Fruit fly (Drosophila melanogaster) whole organism, embryonic: Measurements from ENCODE around the gene CG10063.

Experiments
- CG13624 ChIP-seq: fragments of 200-800 bp; sonication (Bioruptor generic); optimal IDR thresholded peaks from 2 replicates; lab custom pipeline; 2016; ENCODE audit warnings: missing biosample characterization, missing genetic modification characterization
- CG14050 ChIP-seq: fragments of 200-800 bp; sonication (Bioruptor generic); IDR thresholded peaks from 3 replicates; pipeline ENCODE4 v1.3.6; 2022; ENCODE audit warnings: missing biosample characterization, missing genetic modification characterization
- CG15696 ChIP-seq: fragments of 200-800 bp; sonication (Bioruptor generic); optimal IDR thresholded peaks from 2 replicates; lab custom pipeline; 2019; ENCODE audit warnings: missing biosample characterization, mild to moderate bottlenecking, missing genetic modification characterization, moderate library complexity
- CG16779 ChIP-seq: fragments of 200-800 bp; sonication (Bioruptor generic); IDR thresholded peaks from 2 replicates; pipeline ENCODE4 v1.3.6; 2022; ENCODE audit warnings: missing biosample characterization, missing genetic modification characterization
- CG16813 ChIP-seq: fragments of 200-800 bp; sonication (Bioruptor generic); IDR thresholded peaks from 3 replicates; pipeline ENCODE4 v1.3.6; 2022; ENCODE audit warnings: missing biosample characterization, missing genetic modification characterization; ENCODE audit not compliant: partially characterized antibody
- CG17359 ChIP-seq: fragments of 200-800 bp; sonication (Bioruptor generic); optimal IDR thresholded peaks from 3 replicates; lab custom pipeline; 2018; ENCODE audit warnings: missing biosample characterization, mild to moderate bottlenecking, missing genetic modification characterization, moderate library complexity
- CG17912 ChIP-seq: fragments of 200-800 bp; sonication (Bioruptor generic); optimal IDR thresholded peaks from 2 replicates; lab custom pipeline; 2018; ENCODE audit warnings: missing biosample characterization, mild to moderate bottlenecking, missing genetic modification characterization
- CG2129 ChIP-seq: fragments of 200-800 bp; sonication (Bioruptor generic); IDR thresholded peaks from 2 replicates; pipeline ENCODE4 v1.3.6; 2022; ENCODE audit warnings: missing biosample characterization, missing genetic modification characterization; ENCODE audit not compliant: partially characterized antibody
- CG2202 ChIP-seq: fragments of 200-800 bp; sonication (Bioruptor generic); optimal IDR thresholded peaks from 2 replicates; lab custom pipeline; 2018; ENCODE audit warnings: missing biosample characterization, mild to moderate bottlenecking, missing genetic modification characterization
- CG34224 ChIP-seq: fragments of 200-800 bp; sonication (Bioruptor generic); IDR thresholded peaks from 3 replicates; pipeline ENCODE4 v1.3.6; 2022; ENCODE audit warnings: missing biosample characterization, missing genetic modification characterization; ENCODE audit not compliant: partially characterized antibody
- CG6854 ChIP-seq: fragments of 200-800 bp; sonication (Bioruptor generic); optimal IDR thresholded peaks from 3 replicates; lab custom pipeline; 2017; ENCODE audit warnings: missing biosample characterization, mild to moderate bottlenecking, missing genetic modification characterization
- CG8290 ChIP-seq, 3 experiments: fragments of 200-800 bp; sonication (Bioruptor generic); optimal IDR thresholded peaks; 2 replicates each; lab custom pipeline; 2016 to 2019; ENCODE audit warnings: missing biosample characterization in 3 of 3, missing genetic modification characterization in 3 of 3, mild to moderate bottlenecking in 2 of 3, moderate library complexity in 1 of 3
- CG8478 ChIP-seq: fragments of >200 bp; optimal IDR thresholded peaks from 2 replicates; lab custom pipeline; 2018
- Dll ChIP-seq: fragments of 200-800 bp; sonication (Bioruptor generic); IDR thresholded peaks from 4 replicates; pipeline ENCODE4 v1.3.6; 2022; ENCODE audit warnings: missing biosample characterization, missing genetic modification characterization; ENCODE audit not compliant: partially characterized antibody
- Ets65A ChIP-seq: fragments of 200-800 bp; sonication (Bioruptor generic); peaks from one replicate; lab custom pipeline; 2016; ENCODE audit warnings: missing biosample characterization, missing genetic modification characterization
- Fer1 ChIP-seq: fragments of 200-800 bp; sonication (Bioruptor generic); optimal IDR thresholded peaks from 2 replicates; lab custom pipeline; 2017; ENCODE audit warnings: missing biosample characterization, mild to moderate bottlenecking, missing genetic modification characterization
- HLH4C ChIP-seq: fragments of 200-800 bp; sonication (Bioruptor generic); IDR thresholded peaks from 3 replicates; pipeline ENCODE4 v1.3.6; 2022; ENCODE audit warnings: missing biosample characterization, missing genetic modification characterization; ENCODE audit not compliant: partially characterized antibody
- Lhr ChIP-seq: fragments of 200-800 bp; sonication (Bioruptor generic); optimal IDR thresholded peaks from 3 replicates; lab custom pipeline; 2017; ENCODE audit warnings: mild to moderate bottlenecking, missing biosample characterization, missing genetic modification reagents, missing genetic modification characterization
- Med ChIP-seq: fragments of 200-800 bp; sonication (Bioruptor generic); peaks from one replicate; lab custom pipeline; 2016; ENCODE audit warnings: missing biosample characterization, missing genetic modification characterization, mild to moderate bottlenecking, inconsistent platforms, moderate library complexity
- Mrtf ChIP-seq: fragments of 200-800 bp; sonication (Bioruptor generic); IDR thresholded peaks from 3 replicates; pipeline ENCODE4 v1.3.6; 2022; ENCODE audit warnings: missing biosample characterization, missing genetic modification characterization
- ac ChIP-seq: fragments of 200-800 bp; sonication (Bioruptor generic); optimal IDR thresholded peaks from 3 replicates; lab custom pipeline; 2017; ENCODE audit warnings: missing biosample characterization, mild to moderate bottlenecking, missing genetic modification characterization
- crp ChIP-seq, 2 experiments: fragments of 200-800 bp; sonication (Bioruptor generic); optimal IDR thresholded peaks; 2 replicates in 1 of 2; 3 replicates in 1 of 2; lab custom pipeline; 2017; ENCODE audit warnings: missing biosample characterization in 2 of 2, missing genetic modification characterization in 2 of 2, mild to moderate bottlenecking in 1 of 2, moderate library complexity in 1 of 2
- dmrt11E ChIP-seq: fragments of 200-800 bp; sonication (Bioruptor generic); optimal IDR thresholded peaks from 3 replicates; lab custom pipeline; 2018; ENCODE audit warnings: missing biosample characterization, mild to moderate bottlenecking, missing genetic modification characterization, moderate library complexity
- fd96Cb ChIP-seq: fragments of 200-800 bp; sonication (Bioruptor generic); optimal IDR thresholded peaks from 2 replicates; lab custom pipeline; 2018; ENCODE audit warnings: missing biosample characterization, mild to moderate bottlenecking, missing genetic modification characterization, moderate library complexity
- fru ChIP-seq: fragments of >200 bp; optimal IDR thresholded peaks from 2 replicates; lab custom pipeline; 2017
- gcm2 ChIP-seq: fragments of 200-800 bp; sonication (Bioruptor generic); optimal IDR thresholded peaks from 2 replicates; lab custom pipeline; 2016; ENCODE audit warnings: missing biosample characterization, missing genetic modification characterization
- kni ChIP-seq: fragments of 200-800 bp; sonication (Bioruptor generic); optimal IDR thresholded peaks from 3 replicates; lab custom pipeline; 2017; ENCODE audit warnings: mild to moderate bottlenecking, missing biosample characterization, missing genetic modification reagents, missing genetic modification characterization
- mld ChIP-seq: fragments of 200-800 bp; sonication (Bioruptor generic); IDR thresholded peaks from 3 replicates; pipeline ENCODE4 v1.3.6; 2022; ENCODE audit warnings: missing biosample characterization, missing genetic modification characterization; ENCODE audit not compliant: partially characterized antibody
- nmo ChIP-seq: fragments of 200-800 bp; sonication (Bioruptor generic); optimal IDR thresholded peaks from 2 replicates; lab custom pipeline; 2018; ENCODE audit warnings: missing biosample characterization, mild to moderate bottlenecking, missing genetic modification characterization, moderate library complexity
- nom ChIP-seq: fragments of 200-800 bp; sonication (Bioruptor generic); optimal IDR thresholded peaks from 2 replicates; lab custom pipeline; 2017; ENCODE audit warnings: missing biosample characterization, missing genetic modification characterization, mild to moderate bottlenecking, moderate library complexity, missing genetic modification reagents
- prd ChIP-seq, 3 experiments: fragments of >200 bp in 2 of 3; fragments of 200-800 bp in 1 of 3; sonication (Bioruptor generic) in 1 of 3; optimal IDR thresholded peaks in 2 of 3; IDR thresholded peaks in 1 of 3; 2 replicates in 2 of 3; 3 replicates in 1 of 3; pipeline versions ENCODE4 v1.3.6 to Lab custom; 2017 to 2022; ENCODE audit warnings: missing biosample characterization in 1 of 3, missing genetic modification characterization in 1 of 3
- row ChIP-seq: fragments of 200-800 bp; sonication (Bioruptor generic); IDR thresholded peaks from 3 replicates; pipeline ENCODE4 v1.3.6; 2022; ENCODE audit warnings: missing biosample characterization, missing genetic modification characterization
- sna ChIP-seq: fragments of 200-800 bp; sonication (Bioruptor generic); IDR thresholded peaks from 2 replicates; pipeline ENCODE4 v1.3.6; 2022; ENCODE audit warnings: missing biosample characterization, missing genetic modification characterization; ENCODE audit not compliant: partially characterized antibody
- so ChIP-seq: fragments of 200-800 bp; sonication (Bioruptor generic); IDR thresholded peaks from 3 replicates; pipeline ENCODE4 v1.3.6; 2022; ENCODE audit warnings: missing biosample characterization, missing genetic modification characterization
- tgo ChIP-seq: fragments of 200-800 bp; sonication (Bioruptor generic); IDR thresholded peaks from 3 replicates; pipeline ENCODE4 v1.3.6; 2022; ENCODE audit warnings: missing biosample characterization, missing genetic modification characterization
- zf30C ChIP-seq: fragments of 200-800 bp; sonication (Bioruptor generic); optimal IDR thresholded peaks from 3 replicates; lab custom pipeline; 2018; ENCODE audit warnings: missing biosample characterization, mild to moderate bottlenecking, missing genetic modification characterization

Gene CG10063

DNA sequence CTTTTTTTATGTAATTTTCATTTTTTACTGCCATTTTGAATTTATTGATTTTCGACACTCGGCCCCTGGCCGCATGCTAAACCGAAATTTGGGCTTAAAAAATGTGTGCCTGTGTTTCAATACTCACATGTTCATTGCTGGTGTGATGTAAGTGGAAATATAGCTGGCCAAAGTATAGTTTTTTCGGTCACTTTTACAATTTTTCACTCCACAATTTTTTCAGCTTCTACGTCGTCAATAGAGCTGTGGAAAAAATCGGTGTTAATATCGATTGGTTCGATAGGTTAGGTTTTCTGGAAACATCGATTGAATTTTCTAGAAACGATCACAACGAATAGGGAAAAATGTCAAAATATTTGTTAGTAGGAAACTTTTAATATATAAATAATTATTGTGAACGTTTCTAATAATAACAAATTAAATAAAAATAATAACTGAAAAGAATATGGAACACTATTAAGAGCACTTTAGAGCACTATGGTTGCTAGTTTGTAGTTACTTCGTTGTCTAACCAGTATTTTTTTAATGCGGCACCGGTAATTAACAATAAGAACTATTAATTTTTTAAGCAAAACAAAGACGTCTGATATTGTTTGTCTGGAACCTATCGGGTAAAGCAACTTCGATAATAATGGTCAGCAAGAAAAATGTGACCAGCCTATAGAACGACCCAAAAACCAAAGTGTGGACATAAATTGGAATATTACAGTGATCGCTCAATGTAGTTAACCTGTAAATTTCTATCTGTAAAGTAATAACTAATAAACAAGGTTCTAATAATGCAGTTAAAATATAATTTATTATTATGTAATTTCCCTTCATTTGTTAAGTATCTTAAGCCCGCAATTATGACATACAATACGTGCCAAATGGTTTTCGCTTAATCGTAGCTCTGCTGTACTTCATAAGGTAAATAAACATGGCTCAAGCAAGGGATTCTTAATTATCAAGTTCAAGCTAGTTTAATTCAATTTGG, 16.7 kb downstream of the CG10063 start, which contains the start of the genes CG10077 and CG9948 (continued):
- TF ChIP-seq kni (GFP tag; lab: Kevin White, UChicago) (peak; percentile 64), sna (GFP tag; lab: Robert Waterston, UW) (peak; percentile 60), CG15696 (peak; percentile 91), CG34224 (peak; percentile 83; the same call in 2 of the 3 replicates), mld (GFP tag; lab: Robert Waterston, UW) (peak; percentile 68; the same call in 1 of the 3 replicates), CG17359 (peak; percentile 91), so (GFP tag; lab: Robert Waterston, UW) (peak; percentile 84), CG14050 (GFP tag; lab: Robert Waterston, UW) (peak; percentile 88), tgo (peak; percentile 91), CG2202 (tag; lab: Kevin White, UChicago) (peak; percentile 83), CG2129 (GFP tag; lab: Robert Waterston, UW) (peak; percentile 64), fru (no peak), Lhr (GFP tag; lab: Kevin White, UChicago) (peak; percentile 10), CG6854 (GFP tag; lab: Kevin White, UChicago) (peak; percentile 80), HLH4C (peak; percentile 89)

DNA sequence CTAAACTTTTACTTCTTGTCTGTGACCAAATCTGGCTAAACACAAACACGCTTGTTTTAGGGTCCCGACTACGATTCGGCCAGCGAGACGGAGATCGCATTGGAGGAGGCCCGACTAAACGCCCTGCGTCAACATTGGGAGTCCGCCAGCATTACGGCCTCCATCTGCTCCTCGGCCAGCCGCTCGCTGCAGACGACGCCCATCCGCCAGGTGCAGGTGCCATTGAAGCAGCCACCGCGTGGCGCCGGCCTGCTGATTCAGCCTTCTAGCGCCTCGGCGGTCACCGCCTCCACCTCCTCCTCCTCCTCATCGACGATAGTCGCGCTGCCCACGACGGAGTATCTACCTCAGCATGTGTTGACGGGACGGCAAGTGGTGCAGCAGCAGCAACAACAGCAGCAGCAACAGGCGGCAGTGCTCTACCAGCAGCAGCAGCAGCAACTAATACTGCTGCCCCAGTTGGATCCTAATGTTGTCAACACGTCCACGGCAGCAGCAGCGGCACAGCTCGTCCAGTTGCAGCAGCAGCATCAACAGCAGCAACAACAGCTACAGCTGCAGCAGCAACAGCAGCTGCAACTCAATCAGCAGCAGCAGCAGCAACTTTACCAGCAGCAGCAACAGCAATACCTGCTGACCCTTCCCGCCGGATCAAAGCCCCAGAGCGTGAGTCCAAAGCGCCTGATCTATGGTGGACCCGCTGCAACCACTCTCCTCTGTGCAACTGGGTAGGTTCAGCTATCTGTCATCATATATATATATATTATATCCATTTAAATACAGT, 24.9 kb downstream of the CG10063 start:
- TF ChIP-seq Mrtf (GFP tag; lab: Robert Waterston, UW) (no peak), Dll (GFP tag; lab: Robert Waterston, UW) (no peak), CG8290 (GFP tag; optimal IDR thresholded peaks at IDR 0.05; lab: Kevin White, UChicago) (no peak), CG8290 (tag; optimal IDR thresholded peaks at IDR 0.05; lab: Kevin White, UChicago) (no peak), Ets65A (GFP tag; lab: Kevin White, UChicago) (peak; percentile 57), CG16779 (GFP tag; lab: Robert Waterston, UW) (0 out of 2 replicates have a peak, but pooled peaks have one; percentile 29), prd (optimal IDR thresholded peaks at IDR 0.05; lab: Kevin White, UChicago) (no peak), prd (GFP tag; IDR thresholded peaks at IDR 0.05; lab: Robert Waterston, UW) (0 out of 3 replicates have a peak, but pooled peaks have one; percentile 8), row (GFP tag; lab: Robert Waterston, UW) (no peak), CG16813 (GFP tag; lab: Robert Waterston, UW) (0 out of 3 replicates have a peak, but pooled peaks have one; percentile 15), nmo (GFP tag; lab: Kevin White, UChicago) (no peak), CG6854 (GFP tag; lab: Kevin White, UChicago) (no peak), Med (GFP tag; lab: Kevin White, UChicago) (peak; percentile 52), CG17912 (GFP tag; lab: Kevin White, UChicago) (no peak), ac (GFP tag; lab: Kevin White, UChicago) (no peak), nom (GFP tag; lab: Kevin White, UChicago) (no peak), CG8478 (lab: Kevin White, UChicago) (peak; percentile 51), gcm2 (GFP tag; lab: Kevin White, UChicago) (no peak), zf30C (GFP tag; lab: Kevin White, UChicago) (no peak), CG13624 (GFP tag; lab: Kevin White, UChicago) (no peak), fd96Cb (tag; lab: Kevin White, UChicago) (no peak), dmrt11E (tag; lab: Kevin White, UChicago) (no peak), crp (GFP tag; optimal IDR thresholded peaks at IDR 0.05; lab: Kevin White, UChicago) (no peak), Fer1 (GFP tag; lab: Kevin White, UChicago) (no peak)
